Comparison of ENCODE assay signal across 3 fruit fly cellular contexts in genomic region chr3L:21476429-21477006, dm6.
TF ChIP-seq lines count a peak whose summit lies in the region.

Gene croc (minus strand): TSS chr3L:21476479.

- TF ChIP-seq CTCF in whole organism, embryonic (GFP tag; optimal IDR thresholded peaks at IDR 0.05; lab: Kevin White, UChicago), result no peak

TF ChIP-seq in whole organism, 6 proteins besides CTCF, POLR2A, EP300 and RAD21:
- peak; percentile 88 for TF ChIP-seq CG8478 (optimal IDR thresholded peaks at IDR 0.05; lab: Kevin White, UChicago)
- no peak for TF ChIP-seq pan (optimal IDR thresholded peaks at IDR 0.05; lab: Kevin White, UChicago)

TF ChIP-seq in whole organism, embryonic, 481 proteins besides CTCF, POLR2A, EP300 and RAD21 (continues in another document):
- TF ChIP-seq Nf-YC (tag; optimal IDR thresholded peaks at IDR 0.05; lab: Kevin White, UChicago) (peak; percentile 98), Xbp1 (GFP tag; optimal IDR thresholded peaks at IDR 0.05; lab: Kevin White, UChicago) (no peak), YL-1 (GFP tag; optimal IDR thresholded peaks at IDR 0.05; lab: Kevin White, UChicago) (no peak), zen2 (GFP tag; IDR thresholded peaks at IDR 0.05; lab: Robert Waterston, UW; ENCODE audit: partially characterized antibody) (peak; percentile 55; the same call in 1 of the 3 replicates), CHES-1-like (GFP tag; optimal IDR thresholded peaks at IDR 0.05; lab: Kevin White, UChicago) (no peak), E2f1 (GFP tag; IDR thresholded peaks at IDR 0.05; lab: Robert Waterston, UW) (no peak), Max (GFP tag; optimal IDR thresholded peaks at IDR 0.05; lab: Kevin White, UChicago) (no peak), CG17612 (GFP tag; IDR thresholded peaks at IDR 0.05; lab: Robert Waterston, UW) (no peak), zen (tag; optimal IDR thresholded peaks at IDR 0.05; lab: Kevin White, UChicago) (no peak), ase (GFP tag; IDR thresholded peaks at IDR 0.05; lab: Robert Waterston, UW) (no peak), Mad (GFP tag; optimal IDR thresholded peaks at IDR 0.05; lab: Kevin White, UChicago) (no peak), br (optimal IDR thresholded peaks at IDR 0.05; lab: Kevin White, UChicago) (no peak), B-H1 (GFP tag; IDR thresholded peaks at IDR 0.05; lab: Robert Waterston, UW) (no peak), Side (GFP tag; optimal IDR thresholded peaks at IDR 0.05; lab: Kevin White, UChicago) (no peak), Dp (GFP tag; optimal IDR thresholded peaks at IDR 0.05; lab: Kevin White, UChicago) (no peak), CG8089 (GFP tag; optimal IDR thresholded peaks at IDR 0.05; lab: Kevin White, UChicago) (no peak), Kr (GFP tag; optimal IDR thresholded peaks at IDR 0.05; lab: Kevin White, UChicago) (no peak), nmo (GFP tag; optimal IDR thresholded peaks at IDR 0.05; lab: Kevin White, UChicago) (peak; percentile 40), Dip2 (GFP tag; IDR thresholded peaks at IDR 0.05; lab: Robert Waterston, UW) (no peak), CG10431 (GFP tag; optimal IDR thresholded peaks at IDR 0.05; lab: Kevin White, UChicago) (no peak), Adf1 (GFP tag; IDR thresholded peaks at IDR 0.05; lab: Robert Waterston, UW) (peak; percentile 91), ato (GFP tag; IDR thresholded peaks at IDR 0.05; lab: Robert Waterston, UW; ENCODE audit: partially characterized antibody) (no peak), CG12104 (GFP tag; optimal IDR thresholded peaks at IDR 0.05; lab: Kevin White, UChicago) (no peak), CG43689 (GFP tag; IDR thresholded peaks at IDR 0.05; lab: Robert Waterston, UW) (no peak), tin (GFP tag; optimal IDR thresholded peaks at IDR 0.05; lab: Kevin White, UChicago) (peak; percentile 33), exex (tag; optimal IDR thresholded peaks at IDR 0.05; lab: Kevin White, UChicago) (no peak), CG1832 (GFP tag; optimal IDR thresholded peaks at IDR 0.05; lab: Kevin White, UChicago) (peak; percentile 96), CG12236 (GFP tag; optimal IDR thresholded peaks at IDR 0.05; lab: Kevin White, UChicago) (no peak), chm (GFP tag; IDR thresholded peaks at IDR 0.05; lab: Robert Waterston, UW) (no peak), tll (GFP tag; optimal IDR thresholded peaks at IDR 0.05; lab: Kevin White, UChicago) (peak; percentile 96 to 98), abd-A (tag; optimal IDR thresholded peaks at IDR 0.05; lab: Kevin White, UChicago) (no peak), bcd (GFP tag; optimal IDR thresholded peaks at IDR 0.05; lab: Kevin White, UChicago) (no peak), Spps (tag; optimal IDR thresholded peaks at IDR 0.05; lab: Kevin White, UChicago) (no peak), Bgb (GFP tag; IDR thresholded peaks at IDR 0.05; lab: Robert Waterston, UW; ENCODE audit: partially characterized antibody) (no peak), C15 (GFP tag; IDR thresholded peaks at IDR 0.05; lab: Robert Waterston, UW) (no peak), CG30403 (GFP tag; optimal IDR thresholded peaks at IDR 0.05; lab: Kevin White, UChicago) (no peak), CG11723 (GFP tag; optimal IDR thresholded peaks at IDR 0.05; lab: Kevin White, UChicago) (no peak), CG14710 (tag; optimal IDR thresholded peaks at IDR 0.05; lab: Kevin White, UChicago) (no peak), ind (GFP tag; optimal IDR thresholded peaks at IDR 0.05; lab: Kevin White, UChicago) (no peak), dm (GFP tag; optimal IDR thresholded peaks at IDR 0.05; lab: Kevin White, UChicago) (no peak), CG15011 (GFP tag; optimal IDR thresholded peaks at IDR 0.05; lab: Kevin White, UChicago) (no peak), CG17359 (tag; optimal IDR thresholded peaks at IDR 0.05; lab: Kevin White, UChicago) (no peak), Hmr (GFP tag; optimal IDR thresholded peaks at IDR 0.05; lab: Kevin White, UChicago) (peak; percentile 1), CG12659 (GFP tag; optimal IDR thresholded peaks at IDR 0.05; lab: Kevin White, UChicago) (no peak), jigr1 (GFP tag; IDR thresholded peaks at IDR 0.05; lab: Robert Waterston, UW) (no peak), ERR (GFP tag; optimal IDR thresholded peaks at IDR 0.05; lab: Kevin White, UChicago) (no peak), CG9932 (GFP tag; IDR thresholded peaks at IDR 0.05; lab: Robert Waterston, UW) (no peak)

TF ChIP-seq in whole organism, prepupa, 60 proteins besides CTCF, POLR2A, EP300 and RAD21:
- TF ChIP-seq dsx (GFP tag; optimal IDR thresholded peaks at IDR 0.05; lab: Kevin White, UChicago; ENCODE audit: poor library complexity, severe bottlenecking) (peak; percentile 66), fkh (GFP tag; optimal IDR thresholded peaks at IDR 0.05; lab: Kevin White, UChicago) (peak; percentile 75), CG11902 (GFP tag; optimal IDR thresholded peaks at IDR 0.05; lab: Kevin White, UChicago) (no peak), fd85E (GFP tag; optimal IDR thresholded peaks at IDR 0.05; lab: Kevin White, UChicago) (no peak)
